Fruit fly (Drosophila melanogaster) whole organism, embryonic: ENCODE data around the gene CG33331.

Source experiments
- CG9932 ChIP-seq: fragments of 200-800 bp; sonication (Bioruptor generic); IDR thresholded peaks from 2 replicates; pipeline ENCODE4 v1.3.6; 2022; ENCODE audit warnings: missing biosample characterization, missing genetic modification characterization
- CoRest ChIP-seq: fragments of 200-800 bp; sonication (Bioruptor generic); optimal IDR thresholded peaks from 3 replicates; lab custom pipeline; 2018; ENCODE audit warnings: missing biosample characterization, mild to moderate bottlenecking, missing genetic modification characterization, moderate library complexity
- Gug ChIP-seq: fragments of 200-800 bp; sonication (Bioruptor generic); IDR thresholded peaks from 4 replicates; pipeline ENCODE4 v1.3.6; 2022; ENCODE audit warnings: missing biosample characterization, missing genetic modification characterization

dm6 chr3R:14847844-14848243 lies 38.4 kb upstream of the CG33331 start:
- TF ChIP-seq CoRest (tag; lab: Kevin White, UChicago) (no peak), CG9932 (GFP tag; lab: Robert Waterston, UW) (no peak), Gug (GFP tag; lab: Robert Waterston, UW) (no peak)
